Fruit fly (Drosophila melanogaster) whole organism, wandering third instar larva: ENCODE data around the gene fzo.

Experiments used
- Abd-B ChIP-seq: fragments of >200 bp; optimal IDR thresholded peaks from 2 replicates; lab custom pipeline; 2017; ENCODE audit warnings: missing biosample characterization, missing genetic modification characterization
- CG32264 ChIP-seq: fragments of 200-800 bp; sonication (Bioruptor generic); optimal IDR thresholded peaks from 2 replicates; lab custom pipeline; 2016; ENCODE audit warnings: missing biosample characterization, missing genetic modification characterization
- CG9705 ChIP-seq: fragments of 200-800 bp; sonication (Bioruptor generic); optimal IDR thresholded peaks from 2 replicates; lab custom pipeline; 2018; ENCODE audit warnings: missing biosample characterization, mild to moderate bottlenecking, missing genetic modification characterization
- CrebA ChIP-seq: fragments of 200-800 bp; sonication (Bioruptor generic); optimal IDR thresholded peaks from 2 replicates; lab custom pipeline; 2016; ENCODE audit warnings: missing biosample characterization, mild to moderate bottlenecking, missing genetic modification characterization, borderline replicate concordance
- Dfd ChIP-seq: fragments of >200 bp; optimal IDR thresholded peaks from 2 replicates; lab custom pipeline; 2017; ENCODE audit warnings: missing biosample characterization, missing genetic modification characterization
- Dif ChIP-seq: fragments of 200-275, 200-300 bp; sonication (Bioruptor generic); optimal IDR thresholded peaks from 2 replicates; lab custom pipeline; 2018; ENCODE audit warnings: missing biosample characterization, missing genetic modification characterization; ENCODE audit not compliant: partially characterized antibody
- GATAd ChIP-seq: sonication (Bioruptor generic); optimal IDR thresholded peaks from 2 replicates; lab custom pipeline; 2016; ENCODE audit warnings: missing biosample characterization, missing genetic modification characterization
- HLH106 ChIP-seq: fragments of 200-800 bp; optimal IDR thresholded peaks from 3 replicates; lab custom pipeline; 2019; ENCODE audit warnings: missing biosample characterization, mild to moderate bottlenecking, missing genetic modification characterization, moderate library complexity
- Hnf4 ChIP-seq: fragments of 200-800 bp; sonication (Bioruptor generic); optimal IDR thresholded peaks from 2 replicates; lab custom pipeline; 2016; ENCODE audit warnings: missing biosample characterization, mild to moderate bottlenecking, missing genetic modification characterization
- Hr78 ChIP-seq: fragments of >200 bp; optimal IDR thresholded peaks from 2 replicates; lab custom pipeline; 2017; ENCODE audit warnings: missing biosample characterization, missing genetic modification characterization
- Hr83 ChIP-seq: fragments of 200-300 bp; sonication (Bioruptor generic); optimal IDR thresholded peaks from 2 replicates; lab custom pipeline; 2016; ENCODE audit warnings: missing biosample characterization, mild to moderate bottlenecking, missing genetic modification characterization, moderate library complexity; ENCODE audit not compliant: poor library complexity, severe bottlenecking
- Jra ChIP-seq: sonication (Bioruptor generic); optimal IDR thresholded peaks from 2 replicates; lab custom pipeline; 2016; ENCODE audit warnings: missing biosample characterization, missing genetic modification characterization
- Mio ChIP-seq: sonication (Bioruptor generic); optimal IDR thresholded peaks from 2 replicates; lab custom pipeline; 2016; ENCODE audit warnings: missing biosample characterization, missing genetic modification characterization
- Myc ChIP-seq: fragments of >200 bp; optimal IDR thresholded peaks from 2 replicates; lab custom pipeline; 2017
- N ChIP-seq: fragments of >200 bp; optimal IDR thresholded peaks from 2 replicates; lab custom pipeline; 2018; ENCODE audit warnings: missing biosample characterization, missing external identifiers, missing genetic modification characterization
- OdsH ChIP-seq: fragments of 200-800 bp; sonication (Bioruptor generic); optimal IDR thresholded peaks from 2 replicates; lab custom pipeline; 2016; ENCODE audit warnings: missing biosample characterization, mild to moderate bottlenecking, missing genetic modification characterization
- Rel ChIP-seq, 2 experiments: fragments of 200-800 bp; sonication (Bioruptor generic) in 1 of 2; optimal IDR thresholded peaks; 2 replicates in 1 of 2; 3 replicates in 1 of 2; lab custom pipeline; 2016 to 2019; ENCODE audit warnings: mild to moderate bottlenecking in 2 of 2, missing biosample characterization in 2 of 2, missing genetic modification characterization in 2 of 2, moderate library complexity in 1 of 2
- Sp1 ChIP-seq: fragments of 200-800 bp; sonication (Bioruptor generic); optimal IDR thresholded peaks from 3 replicates; lab custom pipeline; 2019; ENCODE audit warnings: missing biosample characterization, mild to moderate bottlenecking, missing genetic modification characterization, moderate library complexity
- Vsx2 ChIP-seq: fragments of 200-300, 225-300 bp; sonication (Bioruptor generic); optimal IDR thresholded peaks from 2 replicates; lab custom pipeline; 2018; ENCODE audit warnings: missing biosample characterization, missing genetic modification characterization; ENCODE audit not compliant: partially characterized antibody
- br ChIP-seq: fragments of 200-800 bp; sonication (Bioruptor generic); optimal IDR thresholded peaks from 2 replicates; lab custom pipeline; 2016; ENCODE audit warnings: missing biosample characterization, missing genetic modification characterization
- brk ChIP-seq: fragments of 200-800 bp; sonication (Bioruptor generic); optimal IDR thresholded peaks from 2 replicates; lab custom pipeline; 2016; ENCODE audit warnings: missing biosample characterization, mild to moderate bottlenecking, missing genetic modification characterization
- dl ChIP-seq, 2 experiments: fragments of 175-275, 200-275 bp in 1 of 2; fragments of 200-275 bp in 1 of 2; sonication (Bioruptor generic); optimal IDR thresholded peaks; lab custom pipeline; 2018; ENCODE audit warnings: mild to moderate bottlenecking in 2 of 2, missing biosample characterization in 2 of 2, missing genetic modification characterization in 2 of 2, moderate library complexity in 2 of 2; ENCODE audit not compliant: partially characterized antibody in 2 of 2, insufficient read depth in 1 of 2
- dmrt93B ChIP-seq: fragments of 200-800 bp; sonication (Bioruptor generic); optimal IDR thresholded peaks from 2 replicates; lab custom pipeline; 2018; ENCODE audit warnings: missing biosample characterization, mild to moderate bottlenecking, missing genetic modification characterization
- dsf ChIP-seq: sonication (Bioruptor generic); optimal IDR thresholded peaks from 2 replicates; lab custom pipeline; 2016; ENCODE audit warnings: missing biosample characterization, missing genetic modification characterization, borderline replicate concordance
- ey ChIP-seq: fragments of 200-800 bp; sonication (Bioruptor generic); optimal IDR thresholded peaks from 2 replicates; lab custom pipeline; 2016; ENCODE audit warnings: missing biosample characterization, missing genetic modification characterization
- foxo ChIP-seq, 2 experiments: fragments of 200-800 bp; sonication (Bioruptor generic); optimal IDR thresholded peaks; 2 replicates in 1 of 2; 3 replicates in 1 of 2; lab custom pipeline; 2016 to 2017; ENCODE audit warnings: missing biosample characterization in 2 of 2, missing genetic modification characterization in 2 of 2
- fru ChIP-seq: fragments of 200-800 bp; sonication (Bioruptor generic); optimal IDR thresholded peaks from 3 replicates; lab custom pipeline; 2016; ENCODE audit warnings: missing biosample characterization, mild to moderate bottlenecking, missing genetic modification characterization
- h ChIP-seq: fragments of 200-800 bp; sonication (Bioruptor generic); optimal IDR thresholded peaks from 3 replicates; lab custom pipeline; 2016; ENCODE audit warnings: missing biosample characterization, mild to moderate bottlenecking, missing genetic modification characterization
- jim ChIP-seq: fragments of 175-275, 200-325 bp; sonication (Bioruptor generic); optimal IDR thresholded peaks from 2 replicates; lab custom pipeline; 2016; ENCODE audit warnings: missing biosample characterization, mild to moderate bottlenecking, missing genetic modification characterization
- lola ChIP-seq: fragments of >200 bp; optimal IDR thresholded peaks from 2 replicates; lab custom pipeline; 2017; ENCODE audit warnings: missing biosample characterization, missing genetic modification characterization
- pan ChIP-seq: fragments of >200 bp; optimal IDR thresholded peaks from 2 replicates; lab custom pipeline; 2017
- psq ChIP-seq: fragments of 200-800 bp; sonication (Bioruptor generic); optimal IDR thresholded peaks from 3 replicates; lab custom pipeline; 2017; ENCODE audit warnings: missing biosample characterization, mild to moderate bottlenecking, missing genetic modification characterization, moderate library complexity
- rgr ChIP-seq: fragments of 200-800 bp; sonication (Bioruptor generic); optimal IDR thresholded peaks from 3 replicates; lab custom pipeline; 2016; ENCODE audit warnings: missing biosample characterization, mild to moderate bottlenecking, missing genetic modification characterization
- sage ChIP-seq: fragments of 200-800 bp; sonication (Bioruptor generic); optimal IDR thresholded peaks from 2 replicates; lab custom pipeline; 2016; ENCODE audit warnings: missing biosample characterization, mild to moderate bottlenecking, missing genetic modification characterization
- sv ChIP-seq: fragments of 200-800 bp; sonication (Bioruptor generic); optimal IDR thresholded peaks from 3 replicates; lab custom pipeline; 2016; ENCODE audit warnings: missing biosample characterization, missing genetic modification characterization
- tai ChIP-seq: sonication (Bioruptor generic); optimal IDR thresholded peaks from 2 replicates; lab custom pipeline; 2016; ENCODE audit warnings: missing biosample characterization, missing genetic modification characterization
- usp ChIP-seq: fragments of >200 bp; optimal IDR thresholded peaks from 2 replicates; lab custom pipeline; 2017; ENCODE audit warnings: missing biosample characterization, missing genetic modification characterization
- woc ChIP-seq: sonication (Bioruptor generic); optimal IDR thresholded peaks from 2 replicates; lab custom pipeline; 2016; ENCODE audit warnings: missing biosample characterization, mild to moderate bottlenecking, missing genetic modification characterization

Gene fzo

DNA sequence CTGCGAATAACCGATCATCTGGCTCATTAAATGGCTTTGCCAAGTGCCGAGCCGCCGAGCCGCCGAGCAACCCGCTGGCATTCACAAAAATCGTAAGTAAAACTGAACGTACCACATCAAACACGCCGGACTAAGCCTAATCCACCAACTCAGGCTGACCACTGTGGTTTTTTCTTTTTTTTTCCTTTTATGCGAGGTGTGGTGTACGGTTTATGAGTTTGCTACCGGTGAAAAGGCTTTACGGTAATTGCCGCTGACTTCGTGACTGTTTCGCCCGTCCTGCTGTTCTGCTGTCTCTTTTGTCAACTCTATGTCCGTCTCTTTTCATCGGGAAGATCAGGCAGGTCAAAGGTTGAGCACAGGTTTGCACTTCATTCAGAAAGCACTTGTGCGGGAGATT lies 8.1 kb downstream of the fzo start:
- TF ChIP-seq sv (GFP tag; lab: Kevin White, UChicago) = no peak
- no peak for TF ChIP-seq dmrt93B
- no peak for TF ChIP-seq Sp1
- no peak for TF ChIP-seq Hr83 (GFP tag; lab: Kevin White, UChicago)
- no peak for TF ChIP-seq rgr (GFP tag; lab: Kevin White, UChicago)
- no peak for TF ChIP-seq brk
- no peak for TF ChIP-seq Jra
- no peak for TF ChIP-seq h
- TF ChIP-seq lola (GFP tag; lab: Kevin White, UChicago) = no peak
- TF ChIP-seq pan (lab: Kevin White, UChicago) = no peak
- no peak for TF ChIP-seq CG9705 (GFP tag; lab: Kevin White, UChicago)
- TF ChIP-seq Vsx2 (GFP tag; lab: Kevin White, UChicago) = no peak
- no peak for TF ChIP-seq CG32264 (GFP tag; lab: Kevin White, UChicago)
- TF ChIP-seq HLH106 = no peak
- no peak for TF ChIP-seq Hr78 (GFP tag; lab: Kevin White, UChicago)
- no peak for TF ChIP-seq OdsH (GFP tag; lab: Kevin White, UChicago)
- no peak for TF ChIP-seq dsf (GFP tag; lab: Kevin White, UChicago)
- no peak for TF ChIP-seq Abd-B (GFP tag; lab: Kevin White, UChicago)

DNA sequence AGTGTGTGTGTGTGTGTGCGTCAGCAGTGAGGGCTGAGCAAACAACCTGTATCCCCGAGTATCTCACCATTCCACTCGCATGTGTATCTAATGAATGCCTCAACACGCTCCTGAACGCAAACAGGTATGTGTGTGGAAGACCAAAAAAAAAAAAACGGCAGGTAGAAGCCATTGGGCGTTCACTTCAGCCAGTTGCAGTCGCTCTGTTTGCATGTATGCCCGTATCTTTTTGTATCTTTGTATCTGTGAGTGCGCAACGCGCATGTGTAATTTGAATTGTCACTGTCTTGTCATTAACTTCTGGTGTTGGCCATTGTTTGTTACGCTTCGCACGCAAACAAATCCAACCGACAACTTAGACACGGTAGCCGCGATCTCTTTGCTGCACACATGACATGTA lies 10.4 kb downstream of the fzo start:
- no peak for TF ChIP-seq Hr78 (GFP tag; lab: Kevin White, UChicago)
- no peak for TF ChIP-seq Mio
- TF ChIP-seq foxo (GFP tag; optimal IDR thresholded peaks at IDR 0.05; lab: Kevin White, UChicago) = no peak
- TF ChIP-seq sage (GFP tag; lab: Kevin White, UChicago) = no peak
- no peak for TF ChIP-seq CG9705 (GFP tag; lab: Kevin White, UChicago)
- TF ChIP-seq, all 38 proteins: peak for 0

DNA sequence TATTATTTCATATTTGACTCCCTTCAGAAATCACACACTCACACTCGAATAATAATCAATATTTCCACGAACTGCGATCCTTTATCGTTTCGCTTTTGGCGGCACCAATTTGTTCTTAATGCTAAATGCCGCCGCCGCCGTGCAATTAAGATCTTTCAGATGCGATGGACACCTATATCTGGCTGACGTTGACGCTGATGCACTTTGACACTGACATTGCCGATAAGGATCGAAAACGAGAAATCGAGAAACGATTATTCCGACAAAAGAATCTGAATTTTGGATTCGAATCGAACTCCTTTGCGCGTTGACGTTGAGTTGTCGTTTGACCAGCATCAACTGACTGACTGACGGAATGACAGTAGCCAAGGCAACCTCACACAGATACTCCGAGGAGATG lies 10.8 kb downstream of the fzo start:
- TF ChIP-seq Jra = no peak
- TF ChIP-seq Hr83 (GFP tag; lab: Kevin White, UChicago) = no peak
- no peak for TF ChIP-seq Vsx2 (GFP tag; lab: Kevin White, UChicago)
- no peak for TF ChIP-seq rgr (GFP tag; lab: Kevin White, UChicago)
- no peak for TF ChIP-seq woc (GFP tag; lab: Kevin White, UChicago)
- no peak for TF ChIP-seq foxo (GFP tag; optimal IDR thresholded peaks at IDR 0.05; lab: Kevin White, UChicago)

DNA sequence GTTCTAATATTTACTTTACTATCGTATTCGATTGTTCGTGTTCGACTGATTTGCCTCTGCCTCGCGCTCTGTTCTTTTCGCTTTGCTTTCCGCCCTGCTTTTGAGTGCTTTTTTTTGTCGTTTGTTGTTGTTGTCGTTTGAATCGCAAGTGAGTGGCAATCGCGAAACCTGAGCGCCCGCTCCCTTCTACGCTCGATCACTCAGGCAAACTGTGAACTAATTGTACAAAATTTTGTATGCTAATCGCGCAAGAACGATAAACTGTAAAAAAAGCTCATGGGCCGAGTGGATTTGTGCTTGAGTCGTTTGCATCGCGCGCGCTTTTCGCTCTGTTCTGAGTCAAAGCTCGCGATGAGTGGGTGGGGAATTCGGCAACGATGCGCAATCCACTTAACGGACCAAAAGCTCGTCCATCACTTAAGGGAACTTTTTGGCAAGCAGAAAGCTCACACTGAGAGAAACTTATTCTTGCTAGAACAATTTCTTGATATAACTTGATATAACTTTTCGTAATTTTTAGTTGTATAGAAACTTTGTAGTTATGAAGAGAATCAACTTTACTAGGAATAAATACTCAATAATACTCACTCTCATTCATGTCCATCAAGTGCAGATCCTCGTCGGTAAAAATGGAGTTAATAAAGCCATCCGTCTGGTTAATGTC lies 12.6 kb downstream of the fzo start:
- TF ChIP-seq foxo (GFP tag; optimal IDR thresholded peaks at IDR 0.05; lab: Kevin White, UChicago) = peak in 1 of 2 experiments; percentile 71
- no peak for TF ChIP-seq Dif
- no peak for TF ChIP-seq CG9705 (GFP tag; lab: Kevin White, UChicago)
- TF ChIP-seq usp = no peak
- TF ChIP-seq pan (lab: Kevin White, UChicago) = no peak
- no peak for TF ChIP-seq woc (GFP tag; lab: Kevin White, UChicago)
- no peak for TF ChIP-seq CrebA (GFP tag; lab: Kevin White, UChicago)
- peak; percentile 49 for TF ChIP-seq brk
- TF ChIP-seq Myc = no peak
- TF ChIP-seq Hr78 (GFP tag; lab: Kevin White, UChicago) = no peak
- no peak for TF ChIP-seq Abd-B (GFP tag; lab: Kevin White, UChicago)
- no peak for TF ChIP-seq GATAd (GFP tag; lab: Kevin White, UChicago)
- peak; percentile 33 for TF ChIP-seq OdsH (GFP tag; lab: Kevin White, UChicago)
- TF ChIP-seq N (GFP tag; lab: Kevin White, UChicago) = no peak
- TF ChIP-seq Hr83 (GFP tag; lab: Kevin White, UChicago) = no peak
- peak; percentile 22 for TF ChIP-seq tai (GFP tag; lab: Kevin White, UChicago)
- peak; percentile 49 for TF ChIP-seq h
- no peak for TF ChIP-seq dmrt93B
- TF ChIP-seq psq (GFP tag; lab: Kevin White, UChicago) = peak; percentile 70
- peak; percentile 56 for TF ChIP-seq fru (GFP tag; lab: Kevin White, UChicago)
- peak; percentile 49 for TF ChIP-seq Sp1
- no peak for TF ChIP-seq Jra
- no peak for TF ChIP-seq lola (GFP tag; lab: Kevin White, UChicago)
- peak; percentile 67 for TF ChIP-seq HLH106
- peak in 1 of 2 experiments; percentile 6 for TF ChIP-seq dl (GFP tag; optimal IDR thresholded peaks at IDR 0.05; lab: Kevin White, UChicago; ENCODE audit: insufficient read depth in 1 of 2, partially characterized antibody in 2 of 2)
- no peak for TF ChIP-seq Mio
- no peak for TF ChIP-seq dsf (GFP tag; lab: Kevin White, UChicago)
- peak; percentile 46 for TF ChIP-seq Hnf4 (GFP tag; lab: Kevin White, UChicago)
- TF ChIP-seq br (GFP tag; lab: Kevin White, UChicago) = peak; percentile 58
- TF ChIP-seq rgr (GFP tag; lab: Kevin White, UChicago) = peak; percentile 33
- no peak for TF ChIP-seq jim (GFP tag; lab: Kevin White, UChicago)
- TF ChIP-seq ey (GFP tag; lab: Kevin White, UChicago) = peak; percentile 51
- no peak for TF ChIP-seq CG32264 (GFP tag; lab: Kevin White, UChicago)
- no peak for TF ChIP-seq sage (GFP tag; lab: Kevin White, UChicago)
- TF ChIP-seq sv (GFP tag; lab: Kevin White, UChicago) = no peak
- TF ChIP-seq Dfd (GFP tag; lab: Kevin White, UChicago) = no peak
- no peak for TF ChIP-seq Vsx2 (GFP tag; lab: Kevin White, UChicago)
- no peak for TF ChIP-seq Rel (GFP tag; optimal IDR thresholded peaks at IDR 0.05; lab: Kevin White, UChicago)
- TF ChIP-seq Rel (tag; optimal IDR thresholded peaks at IDR 0.05; lab: Kevin White, UChicago) = peak; percentile 62
